Fruit fly (Drosophila melanogaster) Kc167 (cell line): Measurements from ENCODE around the gene Exo84.

Source experiments
- Myc ChIP-seq: fragments of >200 bp; optimal IDR thresholded peaks from 2 replicates; lab custom pipeline; 2017; ENCODE audit warnings: missing external identifiers
- Sin3A ChIP-seq: fragments of >200 bp; optimal IDR thresholded peaks from 2 replicates; lab custom pipeline; 2018; ENCODE audit warnings: missing external identifiers
- h ChIP-seq: fragments of >200 bp; optimal IDR thresholded peaks from 3 replicates; lab custom pipeline; 2018; ENCODE audit warnings: missing external identifiers
- insv ChIP-seq: fragments of >200 bp; optimal IDR thresholded peaks from 3 replicates; lab custom pipeline; 2018; ENCODE audit warnings: missing external identifiers
- psq ChIP-seq: fragments of >200 bp; optimal IDR thresholded peaks from 2 replicates; lab custom pipeline; 2017; ENCODE audit warnings: missing external identifiers

DNA sequence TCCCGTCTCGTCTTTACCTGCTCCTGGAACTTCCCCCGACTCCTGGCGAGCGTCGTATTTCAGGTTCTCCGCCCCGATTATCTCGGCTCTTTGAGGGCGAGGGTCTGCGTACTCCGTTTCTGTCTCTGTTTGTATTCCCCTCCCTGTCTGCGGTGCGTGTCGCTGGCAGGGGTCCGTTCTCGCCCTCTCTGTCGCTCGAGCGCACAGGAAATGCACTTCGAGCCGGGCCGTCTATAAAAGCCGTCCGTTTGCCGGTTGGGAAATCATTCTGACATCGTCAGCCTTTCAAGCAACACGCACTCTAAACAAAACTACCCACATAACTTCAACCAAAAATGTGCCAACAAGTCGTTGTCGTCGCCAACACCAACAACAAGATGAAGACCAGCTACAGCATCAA, 41.4 kb downstream of the Exo84 start:
- TF ChIP-seq h (lab: Kevin White, UChicago) = no peak
- no peak for TF ChIP-seq psq
- TF ChIP-seq Sin3A (lab: Kevin White, UChicago) = no peak
- no peak for TF ChIP-seq Myc
- no peak for TF ChIP-seq insv (lab: Kevin White, UChicago)
